Fruit fly (Drosophila melanogaster) whole organism, prepupa: ENCODE results near the gene CG9173.

Source experiments
- CG11902 ChIP-seq: fragments of 200-800 bp; sonication (Bioruptor generic); optimal IDR thresholded peaks from 3 replicates; lab custom pipeline; 2016; ENCODE audit warnings: missing biosample characterization, missing genetic modification characterization
- CG16779 ChIP-seq: fragments of 200-800 bp; sonication (Bioruptor generic); optimal IDR thresholded peaks from 3 replicates; lab custom pipeline; 2017; ENCODE audit warnings: missing biosample characterization, mild to moderate bottlenecking, missing genetic modification characterization
- CG31627 ChIP-seq: fragments of 200-800 bp; sonication (Bioruptor generic); optimal IDR thresholded peaks from 3 replicates; lab custom pipeline; 2016; ENCODE audit warnings: missing biosample characterization, missing genetic modification characterization
- CG4318 ChIP-seq: fragments of 200-800 bp; sonication (Bioruptor generic); optimal IDR thresholded peaks from 3 replicates; lab custom pipeline; 2017; ENCODE audit warnings: missing biosample characterization, mild to moderate bottlenecking, missing genetic modification characterization
- CG6276 ChIP-seq: fragments of 200-800 bp; sonication (Bioruptor generic); optimal IDR thresholded peaks from 2 replicates; lab custom pipeline; 2017; ENCODE audit warnings: missing biosample characterization, mild to moderate bottlenecking, missing genetic modification characterization
- Ets21C ChIP-seq: fragments of 200-800 bp; sonication (Bioruptor generic); optimal IDR thresholded peaks from 3 replicates; lab custom pipeline; 2016; ENCODE audit warnings: missing biosample characterization, missing genetic modification characterization
- Hr39 ChIP-seq: fragments of 200-800 bp; sonication (Bioruptor generic); optimal IDR thresholded peaks from 2 replicates; lab custom pipeline; 2016; ENCODE audit warnings: missing biosample characterization, missing genetic modification characterization
- Sox102F ChIP-seq: fragments of 200-800 bp; sonication (Bioruptor generic); optimal IDR thresholded peaks from 2 replicates; lab custom pipeline; 2016; ENCODE audit warnings: missing biosample characterization, mild to moderate bottlenecking, missing genetic modification characterization
- fd85E ChIP-seq: fragments of 200-800 bp; sonication (Bioruptor generic); optimal IDR thresholded peaks from 3 replicates; lab custom pipeline; 2016; ENCODE audit warnings: missing biosample characterization, missing genetic modification characterization

DNA sequence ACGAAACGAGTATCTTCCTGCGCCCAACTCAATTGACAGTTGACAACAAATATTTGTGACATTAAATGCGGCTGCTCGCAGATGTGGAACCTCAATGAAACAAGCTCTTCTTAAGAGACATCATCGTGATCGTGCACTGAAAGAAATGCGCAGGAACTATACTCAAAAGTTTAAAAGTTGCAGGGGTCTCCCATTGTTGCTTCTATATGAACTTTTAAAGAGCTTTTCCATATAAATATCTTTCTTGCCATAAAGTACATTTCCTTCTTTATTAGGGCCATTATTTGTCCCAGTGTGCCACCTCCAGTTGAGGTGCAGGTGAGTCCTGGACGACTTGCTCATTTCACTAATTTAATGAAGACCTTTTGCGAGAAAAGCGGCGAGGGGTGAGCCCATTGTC lies 35.2 kb downstream of the CG9173 start:
- TF ChIP-seq Hr39 (GFP tag; lab: Kevin White, UChicago) (peak; percentile 86), CG6276 (GFP tag; lab: Kevin White, UChicago) (no peak), CG16779 (tag; lab: Kevin White, UChicago) (no peak), CG31627 (GFP tag; lab: Kevin White, UChicago) (peak; percentile 83), CG4318 (no peak), Sox102F (GFP tag; lab: Kevin White, UChicago) (peak; percentile 81), CG11902 (GFP tag; lab: Kevin White, UChicago) (peak; percentile 0), Ets21C (GFP tag; lab: Kevin White, UChicago) (peak; percentile 66), fd85E (GFP tag; lab: Kevin White, UChicago) (no peak)
